Worm (Caenorhabditis elegans) whole organism, early embryonic: ENCODE measurements around the gene mlc-2.

ENCODE experiments used
- B0310.2 ChIP-seq: sonication (generic microtip); optimal IDR thresholded peaks from 2 replicates; lab custom pipeline; 2016; ENCODE audit warnings: mild to moderate bottlenecking, missing genetic modification characterization, missing compliant biosample characterization
- F13C5.2 ChIP-seq: sonication (generic microtip); optimal IDR thresholded peaks from 2 replicates; lab custom pipeline; 2017; ENCODE audit warnings: mild to moderate bottlenecking, missing genetic modification characterization, inconsistent platforms, missing compliant biosample characterization
- aly-1 ChIP-seq: sonication (generic microtip); optimal IDR thresholded peaks from 2 replicates; lab custom pipeline; 2016; ENCODE audit warnings: missing genetic modification characterization, missing compliant biosample characterization
- ama-1 ChIP-seq: fragments of 150-350 bp; optimal IDR thresholded peaks from 2 replicates; lab custom pipeline; 2014
- ceh-13 ChIP-seq: fragments of 200-800 bp; sonication (Bioruptor generic); optimal IDR thresholded peaks from 2 replicates; lab custom pipeline; 2018; ENCODE audit warnings: mild to moderate bottlenecking, missing genetic modification characterization, missing compliant biosample characterization
- ceh-36 ChIP-seq: sonication (generic microtip); optimal IDR thresholded peaks from 2 replicates; lab custom pipeline; 2016; ENCODE audit warnings: missing genetic modification characterization, inconsistent platforms, missing compliant biosample characterization
- ets-7 ChIP-seq: sonication (generic microtip); optimal IDR thresholded peaks from 2 replicates; lab custom pipeline; 2016; ENCODE audit warnings: missing genotype, missing genetic modification characterization, missing compliant biosample characterization
- flt-1 ChIP-seq: fragments of 200-800 bp; sonication (Bioruptor generic); IDR thresholded peaks from 2 replicates; pipeline ENCODE4 v1.3.6; 2022; ENCODE audit warnings: missing genetic modification characterization, missing compliant biosample characterization
- hmbx-1 ChIP-seq: sonication (generic microtip); optimal IDR thresholded peaks from 2 replicates; lab custom pipeline; 2016; ENCODE audit warnings: mild to moderate bottlenecking, missing genetic modification characterization, missing compliant biosample characterization
- hmg-4 ChIP-seq: fragments of 200-800 bp; sonication (Bioruptor generic); optimal IDR thresholded peaks from 2 replicates; lab custom pipeline; 2018; ENCODE audit warnings: mild to moderate bottlenecking, missing genetic modification characterization, missing compliant biosample characterization
- hnd-1 ChIP-seq: sonication (generic microtip); optimal IDR thresholded peaks from 2 replicates; lab custom pipeline; 2016; ENCODE audit warnings: missing genetic modification characterization, missing compliant biosample characterization
- pes-1 ChIP-seq: fragments of 200-800 bp; sonication (Bioruptor generic); IDR thresholded peaks from 2 replicates; pipeline ENCODE4 v1.3.6; 2022; ENCODE audit warnings: missing genetic modification reagents, missing genetic modification characterization, missing compliant biosample characterization
- scrt-1 ChIP-seq: fragments of 200-800 bp; sonication (Bioruptor generic); IDR thresholded peaks from 2 replicates; pipeline ENCODE4 v1.3.6; 2022; ENCODE audit warnings: missing genetic modification characterization, missing compliant biosample characterization
- sea-1 ChIP-seq: fragments of 200-800 bp; sonication (Bioruptor generic); conservative IDR thresholded peaks from 2 replicates; pipeline ENCODE4 v1.3.6; 2022; ENCODE audit warnings: missing genetic modification characterization, missing compliant biosample characterization
- tbx-11 ChIP-seq: fragments of 200-800 bp; sonication (Bioruptor generic); IDR thresholded peaks from 2 replicates; pipeline ENCODE4 v1.3.6; 2022; ENCODE audit warnings: missing genetic modification characterization, missing compliant biosample characterization
- tbx-37 ChIP-seq: fragments of 200-800 bp; sonication (Bioruptor generic); conservative IDR thresholded peaks from 2 replicates; pipeline ENCODE4 v1.3.6; 2022; ENCODE audit warnings: missing genetic modification reagents, missing genetic modification characterization, missing compliant biosample characterization
- tra-4 ChIP-seq: sonication (generic microtip); optimal IDR thresholded peaks from 2 replicates; lab custom pipeline; 2017; ENCODE audit warnings: missing genetic modification characterization, missing compliant biosample characterization

mlc-2 gene

DNA sequence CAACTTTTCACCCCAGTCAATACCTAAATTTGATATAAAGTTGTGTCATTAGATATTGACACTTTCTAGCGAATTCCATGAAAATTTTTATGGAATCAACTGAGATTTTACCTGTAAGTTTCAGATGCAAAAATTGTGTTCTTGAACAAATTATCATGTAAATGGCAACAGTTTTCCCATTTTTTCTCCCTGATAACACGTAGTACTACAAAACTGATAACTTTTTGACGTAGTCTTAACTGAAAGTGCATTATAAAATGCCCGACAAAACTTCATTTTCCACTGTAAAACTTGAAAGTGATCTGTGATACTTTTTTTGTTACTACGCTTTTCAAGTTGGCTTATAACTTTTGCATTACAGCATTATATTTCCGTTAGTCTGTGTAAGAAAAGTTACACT is 22.3 kb upstream of the mlc-2 start:
- TF ChIP-seq hmbx-1 (tag; lab: Kevin White, UChicago) (no peak), pes-1 (GFP tag; lab: Robert Waterston, UW) (no peak), F13C5.2 (tag; lab: Kevin White, UChicago) (no peak), scrt-1 (GFP tag; lab: Robert Waterston, UW) (no peak), sea-1 (GFP tag; lab: Robert Waterston, UW) (no peak), hmg-4 (GFP tag; lab: Kevin White, UChicago) (no peak), B0310.2 (no peak), aly-1 (tag; lab: Kevin White, UChicago) (no peak), ceh-13 (GFP tag; lab: Kevin White, UChicago) (no peak), tbx-11 (GFP tag; lab: Robert Waterston, UW) (no peak), tbx-37 (no peak), hnd-1 (no peak)

DNA sequence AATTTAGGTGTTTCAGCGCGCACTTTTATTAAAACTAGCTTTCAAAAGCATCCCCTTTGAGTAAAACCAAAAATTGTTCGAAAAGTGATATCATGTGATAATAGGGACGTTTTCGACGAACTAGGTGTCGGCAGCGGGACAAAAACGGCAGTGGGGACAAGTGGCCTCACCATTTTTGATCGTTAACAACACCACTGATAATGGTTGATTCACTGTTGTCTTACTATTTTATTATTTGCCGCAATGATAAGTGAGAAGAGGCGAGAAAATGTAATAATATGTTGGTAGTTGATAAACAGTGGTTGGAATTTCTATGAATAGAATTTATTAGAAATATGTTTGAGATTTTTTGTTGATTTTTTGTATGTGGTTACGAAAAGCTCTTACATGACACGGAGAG is 19.6 kb upstream of the mlc-2 start:
- no peak for TF ChIP-seq B0310.2

DNA sequence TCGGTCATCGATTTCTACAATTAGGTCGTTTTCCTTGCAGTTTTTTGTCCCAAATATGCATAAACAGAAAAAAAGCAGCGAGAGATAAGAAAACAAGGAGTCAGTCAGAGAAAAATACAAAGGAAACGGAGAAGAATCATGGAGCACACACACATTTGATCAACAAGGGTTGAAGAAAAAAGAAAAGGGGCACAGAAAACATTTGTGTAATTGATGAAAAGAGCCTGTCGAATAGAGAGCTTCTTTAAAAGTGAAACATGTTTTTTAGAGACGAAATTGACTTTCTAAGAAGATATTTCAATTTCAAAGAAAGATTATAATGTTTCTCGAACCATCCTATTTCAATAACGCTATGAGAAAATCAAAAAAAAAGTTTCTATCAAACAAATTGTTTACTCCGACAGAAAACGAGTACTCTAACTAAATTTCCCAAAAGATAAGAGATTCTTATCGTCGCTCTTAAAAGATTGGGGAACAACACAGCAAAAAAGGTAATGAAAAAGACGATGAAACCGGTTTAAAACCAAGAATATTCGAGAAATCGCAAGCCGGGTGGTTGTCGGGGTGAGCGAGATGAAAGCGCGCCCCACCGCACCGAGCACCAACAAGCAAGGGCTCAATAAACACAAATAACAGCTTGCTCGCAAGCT is 18.3 kb upstream of the mlc-2 start, which contains the start of gene tps-1:
tps-1 (minus strand) TSS at position 14 of the 650 bp plus-strand sequence.
- TF ChIP-seq pes-1 (GFP tag; lab: Robert Waterston, UW), result no peak

DNA sequence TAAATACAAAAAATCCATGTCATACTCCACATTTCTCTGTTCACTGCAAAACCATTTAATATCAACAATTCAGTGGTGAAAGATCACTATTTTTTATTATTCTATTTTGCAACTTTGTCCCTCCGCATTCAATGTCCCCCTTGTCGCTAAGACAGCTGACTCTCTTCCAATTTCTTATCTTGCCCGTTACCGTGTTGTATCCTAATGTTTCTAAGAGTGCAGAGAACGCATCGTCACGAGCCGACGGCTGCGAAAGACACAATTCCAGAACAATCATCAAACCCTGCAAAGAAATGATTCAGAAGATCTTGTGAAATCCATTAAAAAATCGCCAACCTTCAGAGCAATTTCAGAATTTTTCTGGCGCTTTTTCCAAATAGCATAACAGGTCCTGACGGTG is 16.5 kb upstream of the mlc-2 start:
- TF ChIP-seq ceh-36, result no peak
- no peak for TF ChIP-seq aly-1 (tag; lab: Kevin White, UChicago)
- no peak for TF ChIP-seq ceh-13 (GFP tag; lab: Kevin White, UChicago)
- TF ChIP-seq B0310.2, result no peak

DNA sequence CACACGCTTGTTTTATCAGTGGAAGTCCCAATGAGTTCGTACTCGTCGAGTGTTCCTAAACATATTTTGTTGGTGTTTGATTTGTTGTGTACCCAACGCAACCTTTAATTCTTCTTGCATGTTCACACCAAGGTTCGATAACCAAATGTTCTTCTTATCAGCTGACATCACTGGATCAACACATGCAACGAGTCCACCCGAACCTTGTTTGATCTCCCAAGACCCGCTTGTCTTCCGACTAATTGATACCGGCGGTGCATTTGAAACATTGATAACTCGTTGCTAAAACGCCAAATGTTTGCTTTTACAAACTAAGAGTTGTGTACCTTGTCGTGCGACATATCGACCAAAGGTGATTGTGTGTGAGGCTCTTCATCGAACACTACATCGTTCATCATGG is 15.3 kb upstream of the mlc-2 start:
- no peak for TF ChIP-seq ets-7
- TF ChIP-seq ama-1 (lab: Kevin White, UChicago), result no peak
- no peak for TF ChIP-seq flt-1 (GFP tag; lab: Robert Waterston, UW)
- no peak for TF ChIP-seq hnd-1
- TF ChIP-seq hmbx-1 (tag; lab: Kevin White, UChicago), result no peak
- TF ChIP-seq scrt-1 (GFP tag; lab: Robert Waterston, UW), result no peak
- TF ChIP-seq tbx-11 (GFP tag; lab: Robert Waterston, UW), result no peak
- no peak for TF ChIP-seq ceh-36

DNA sequence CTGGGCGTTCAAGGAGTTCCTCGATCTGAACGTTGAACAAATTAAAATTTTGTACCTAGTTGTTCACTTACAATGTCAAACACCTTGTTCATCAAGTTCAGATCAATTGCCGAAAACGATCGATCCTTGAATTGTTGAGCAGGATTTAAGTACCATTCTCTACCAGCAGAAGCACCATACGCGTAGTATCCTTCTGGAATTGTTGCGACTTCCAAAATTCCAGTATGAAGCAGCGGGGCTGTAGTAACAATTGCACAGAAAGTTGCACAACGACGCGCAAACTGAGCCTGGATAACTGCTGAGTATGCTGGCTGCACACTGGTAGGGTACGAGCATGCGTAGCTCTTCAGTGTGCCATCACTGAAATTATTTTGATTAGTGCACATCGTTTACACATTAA is 12.1 kb upstream of the mlc-2 start:
- TF ChIP-seq sea-1 (GFP tag; lab: Robert Waterston, UW) (no peak), pes-1 (GFP tag; lab: Robert Waterston, UW) (no peak), scrt-1 (GFP tag; lab: Robert Waterston, UW) (no peak)

DNA sequence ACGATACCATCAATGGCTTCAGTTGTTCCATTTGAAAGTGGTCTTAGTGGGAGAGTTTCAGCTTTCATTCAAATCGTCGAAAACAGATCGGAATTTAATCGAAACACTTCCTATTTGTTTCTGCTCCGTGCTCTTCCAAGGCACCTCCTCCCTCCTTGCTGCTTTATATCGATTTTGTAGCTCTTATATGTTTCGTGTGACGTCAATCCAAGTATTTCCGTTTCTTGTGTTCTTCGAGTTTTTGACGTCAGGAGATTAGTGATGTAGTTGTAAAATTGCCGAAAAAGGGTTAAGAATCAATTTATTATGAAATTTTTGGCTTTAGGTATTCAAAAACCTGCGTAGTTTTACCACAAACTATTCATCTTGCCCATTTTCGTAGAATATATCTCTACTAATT is 10.2 kb upstream of the mlc-2 start, which contains the start of gene ZK54.3:
ZK54.3 (minus strand) TSS at position 391 of the 400 bp plus-strand sequence.
- TF ChIP-seq F13C5.2 (tag; lab: Kevin White, UChicago) (no peak), ets-7 (no peak), tra-4 (tag; lab: Kevin White, UChicago) (no peak), sea-1 (GFP tag; lab: Robert Waterston, UW) (no peak), ceh-13 (GFP tag; lab: Kevin White, UChicago) (no peak)

DNA sequence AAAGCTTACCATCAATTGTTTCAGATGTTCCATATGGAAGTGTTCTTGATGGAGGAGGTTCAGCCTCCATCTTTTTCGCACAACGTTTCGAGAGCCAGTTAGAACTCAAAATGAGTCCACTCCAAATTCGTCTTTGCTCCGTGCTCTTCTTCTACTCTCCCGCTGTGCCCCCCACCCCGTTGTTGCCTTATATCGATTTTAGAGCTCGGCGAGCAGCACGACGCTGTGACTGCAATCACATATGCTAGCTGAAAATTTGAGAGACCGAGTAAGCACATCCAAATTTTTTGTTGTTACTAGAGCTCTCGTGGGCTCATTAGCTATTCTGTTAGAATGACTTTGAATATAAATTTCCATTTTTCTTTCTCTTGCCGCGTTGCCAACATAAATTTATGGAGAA is 8.4 kb upstream of the mlc-2 start, which contains the start of gene slc-17.1:
slc-17.1 (minus strand) TSS at position 101 of the 400 bp plus-strand sequence.
- TF ChIP-seq tra-4 (tag; lab: Kevin White, UChicago) (no peak), F13C5.2 (tag; lab: Kevin White, UChicago) (no peak), hnd-1 (no peak), aly-1 (tag; lab: Kevin White, UChicago) (no peak), B0310.2 (no peak), ceh-36 (no peak), scrt-1 (GFP tag; lab: Robert Waterston, UW) (no peak), pes-1 (GFP tag; lab: Robert Waterston, UW) (no peak)

DNA sequence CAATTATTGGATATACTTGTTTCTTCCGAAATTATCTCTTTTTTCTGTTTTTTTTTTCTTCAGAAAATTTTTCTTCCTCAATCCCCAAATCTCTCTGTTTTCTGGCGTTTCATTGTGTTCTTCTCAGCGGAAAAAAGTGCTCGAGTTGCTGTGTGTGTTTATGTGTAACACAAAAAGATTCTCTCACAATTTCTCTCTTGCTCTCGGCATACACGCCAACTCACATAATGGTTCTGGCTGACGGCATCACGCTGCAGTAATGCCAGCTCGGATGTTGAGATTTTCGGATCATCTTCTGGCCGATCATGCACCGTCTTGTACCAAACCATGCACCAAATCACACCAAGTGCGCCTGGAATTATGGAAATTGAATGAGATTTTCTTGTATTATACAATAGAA is 5.6 kb upstream of the mlc-2 start:
- TF ChIP-seq sea-1 (GFP tag; lab: Robert Waterston, UW) (no peak), ets-7 (no peak), pes-1 (GFP tag; lab: Robert Waterston, UW) (no peak), ceh-36 (no peak), hnd-1 (no peak), aly-1 (tag; lab: Kevin White, UChicago) (no peak), ceh-13 (GFP tag; lab: Kevin White, UChicago) (no peak)

DNA sequence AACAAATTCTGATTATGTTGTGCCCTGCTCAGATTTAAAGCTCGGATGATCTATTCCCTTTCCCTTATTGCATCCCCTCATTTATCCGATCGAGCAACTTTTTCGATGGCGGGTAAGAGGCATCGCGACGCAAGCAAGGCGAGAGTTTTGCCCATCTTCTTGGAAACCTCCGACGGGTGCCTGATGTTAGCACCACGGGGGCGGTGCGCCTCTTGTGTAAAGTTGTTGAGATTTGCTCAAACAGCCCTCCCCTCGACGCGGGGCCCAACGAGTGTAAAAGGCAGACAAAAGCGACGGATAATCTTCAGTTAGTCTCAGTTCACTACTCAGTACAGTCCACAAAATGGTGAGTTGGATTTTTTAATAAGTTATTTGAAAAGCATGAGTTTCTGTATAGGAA is 2.5 kb upstream of the mlc-2 start, which contains the start of gene mlc-1:
mlc-1 (plus strand) TSS at position 324 of the 400 bp plus-strand sequence.
- TF ChIP-seq scrt-1 (GFP tag; lab: Robert Waterston, UW) (no peak), tbx-11 (GFP tag; lab: Robert Waterston, UW) (no peak), hmg-4 (GFP tag; lab: Kevin White, UChicago) (no peak), hmbx-1 (tag; lab: Kevin White, UChicago) (no peak), ceh-13 (GFP tag; lab: Kevin White, UChicago) (no peak), B0310.2 (no peak), aly-1 (tag; lab: Kevin White, UChicago) (no peak), ets-7 (no peak), ama-1 (lab: Kevin White, UChicago) (no peak), pes-1 (GFP tag; lab: Robert Waterston, UW) (no peak), tra-4 (tag; lab: Kevin White, UChicago) (no peak), hnd-1 (no peak)
